Fruit fly (Drosophila melanogaster): ENCODE measurements around the gene Tnks.

Tnks gene

DNA sequence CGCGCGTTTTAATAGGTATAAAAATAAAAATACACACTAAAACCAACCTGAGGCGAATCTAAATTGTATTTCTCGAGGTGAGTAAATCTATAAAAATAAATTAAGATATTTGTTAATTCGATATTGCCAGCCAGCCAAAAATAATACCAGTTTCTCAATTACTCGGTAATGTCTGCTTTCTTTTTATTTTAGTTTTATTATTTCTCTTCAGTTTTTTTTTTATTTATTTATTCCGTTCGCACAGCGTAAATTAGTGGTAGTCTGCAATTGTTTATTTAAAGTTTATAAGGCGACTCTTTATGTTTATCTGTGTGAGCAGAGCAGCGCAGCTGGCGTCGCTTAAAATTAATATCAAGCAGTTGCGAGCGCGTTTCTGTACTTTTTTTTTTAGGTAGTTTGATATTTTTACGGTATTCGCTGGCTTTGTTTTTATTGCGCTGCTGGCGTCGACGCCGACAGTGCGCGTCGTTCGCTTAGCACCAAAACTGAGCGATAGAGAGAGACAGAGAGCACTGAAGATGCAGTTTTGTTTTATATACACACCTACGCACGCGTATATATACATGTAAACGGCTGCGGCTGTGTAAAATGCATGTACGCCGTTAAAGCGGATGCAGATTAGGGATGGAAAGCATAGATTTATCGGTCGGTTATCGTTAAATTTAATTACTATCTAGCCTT, 13.4 kb downstream of the Tnks start:
- peak; percentile 87 for TF ChIP-seq CG17801 (GFP tag; optimal IDR thresholded peaks at IDR 0.05; ENCODE audit: partially characterized antibody)

DNA sequence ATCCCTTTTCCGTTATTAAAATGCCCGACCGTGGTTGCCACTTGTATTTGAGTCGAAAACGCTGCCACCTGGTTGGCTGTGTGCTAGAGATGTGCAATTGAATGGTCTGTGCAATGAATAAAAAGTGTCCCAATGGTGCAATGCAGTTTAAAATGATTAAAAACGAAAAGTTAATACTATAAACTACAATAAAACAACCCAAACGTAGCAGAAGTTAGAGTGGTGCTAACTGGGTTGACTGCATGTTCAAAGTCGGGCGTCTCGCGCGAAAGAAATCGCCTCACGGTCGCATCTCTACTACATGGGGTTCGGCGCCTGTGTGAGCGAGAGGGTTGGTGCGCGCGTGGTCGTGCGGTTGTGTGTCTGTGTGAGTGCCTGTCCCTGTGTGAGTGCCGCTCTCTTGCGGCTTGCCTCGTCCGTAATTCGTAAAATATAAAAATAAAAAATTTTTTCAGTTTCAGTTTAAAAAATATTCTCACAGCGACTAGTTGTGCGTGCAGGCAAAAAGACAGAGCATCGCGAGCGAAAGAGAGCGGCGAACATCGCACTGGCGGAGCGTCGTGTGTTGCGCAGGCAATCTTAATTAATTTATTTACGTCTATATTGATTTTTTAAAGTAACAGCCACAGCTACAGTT, 14.1 kb downstream of the Tnks start:
- TF ChIP-seq CG17801 (GFP tag; optimal IDR thresholded peaks at IDR 0.05; ENCODE audit: partially characterized antibody) = peak; percentile 78

DNA sequence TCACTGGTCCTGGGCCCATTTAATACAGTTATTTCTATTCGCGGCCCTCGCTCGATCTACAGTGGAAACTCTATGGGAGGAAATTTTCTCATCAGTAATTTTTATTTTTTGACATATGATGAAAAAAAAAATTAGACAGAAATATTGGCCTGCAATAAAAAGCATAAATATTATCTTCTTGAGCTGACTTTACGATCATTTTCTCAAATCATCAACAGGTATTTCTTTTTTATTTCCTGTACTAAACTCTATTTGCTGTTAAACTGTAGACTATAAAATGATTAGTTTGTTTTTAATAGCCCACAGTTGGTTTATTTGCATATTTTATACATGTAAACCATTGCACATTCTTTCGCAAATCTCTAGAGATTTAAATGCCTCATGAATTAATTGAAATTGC, 16.9 kb downstream of the Tnks start:
- no peak for TF ChIP-seq CG17801 (GFP tag; optimal IDR thresholded peaks at IDR 0.05; ENCODE audit: partially characterized antibody)

DNA sequence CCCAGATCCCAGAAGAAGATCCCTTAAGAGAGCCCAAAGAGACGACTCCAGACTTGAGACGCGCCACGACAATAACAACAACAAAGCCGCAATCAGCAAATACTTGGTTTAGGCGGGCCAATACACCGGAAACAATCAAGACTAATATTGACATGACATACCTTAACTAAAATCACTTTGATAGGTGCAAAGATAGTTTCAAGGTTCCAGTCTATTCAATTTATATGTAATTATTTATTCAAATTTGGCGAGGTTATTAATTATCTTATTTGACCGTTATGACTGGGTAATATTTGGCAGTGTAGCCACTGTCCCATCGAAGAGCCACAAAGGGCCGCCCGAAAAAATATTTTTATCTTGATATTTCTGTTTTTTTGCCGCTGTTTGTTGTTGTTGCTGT, 20.6 kb downstream of the Tnks start:
- peak; percentile 86 for TF ChIP-seq CG17801 (GFP tag; optimal IDR thresholded peaks at IDR 0.05; ENCODE audit: partially characterized antibody)

DNA sequence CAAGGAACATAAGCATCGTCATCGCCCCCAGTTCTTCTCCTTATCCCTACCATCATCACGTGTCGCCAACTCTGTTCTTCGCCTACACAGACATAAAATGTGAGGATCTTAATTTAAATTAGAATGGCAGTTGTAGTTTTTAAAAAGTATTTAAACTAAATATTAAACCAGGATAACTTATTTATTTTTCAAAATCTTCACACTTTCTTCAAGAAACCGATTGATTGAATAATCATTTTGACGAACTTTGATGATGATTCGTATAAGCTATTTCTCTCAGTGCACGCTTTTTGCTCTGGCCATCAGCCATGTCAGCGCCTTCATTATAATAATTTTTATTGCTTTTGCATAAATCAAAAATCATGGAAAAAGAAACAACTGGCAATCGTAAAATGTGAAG, 22.1 kb downstream of the Tnks start:
- TF ChIP-seq CG17801 (GFP tag; optimal IDR thresholded peaks at IDR 0.05; ENCODE audit: partially characterized antibody) = peak; percentile 90

DNA sequence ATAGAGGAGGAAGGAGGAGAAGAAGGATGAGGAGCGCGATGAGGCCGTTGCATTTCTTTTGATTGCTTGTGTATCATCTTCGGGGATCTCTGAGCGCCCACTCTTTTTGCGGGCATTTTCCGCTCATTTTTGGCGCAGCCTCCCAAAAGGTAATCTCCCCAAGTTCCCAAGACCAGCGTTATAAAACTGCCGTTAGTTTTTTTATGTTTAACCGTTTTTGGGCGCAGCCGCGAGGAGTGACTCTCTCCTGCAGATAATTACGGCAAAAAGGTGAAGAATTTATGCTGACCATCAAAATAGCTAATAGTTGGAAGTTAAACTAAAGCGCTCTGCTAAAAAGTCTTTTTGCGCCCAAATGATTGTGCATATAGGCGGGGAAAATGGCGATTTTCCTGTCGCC, 22.7 kb downstream of the Tnks start:
- TF ChIP-seq CG17801 (GFP tag; optimal IDR thresholded peaks at IDR 0.05; ENCODE audit: partially characterized antibody) = no peak

DNA sequence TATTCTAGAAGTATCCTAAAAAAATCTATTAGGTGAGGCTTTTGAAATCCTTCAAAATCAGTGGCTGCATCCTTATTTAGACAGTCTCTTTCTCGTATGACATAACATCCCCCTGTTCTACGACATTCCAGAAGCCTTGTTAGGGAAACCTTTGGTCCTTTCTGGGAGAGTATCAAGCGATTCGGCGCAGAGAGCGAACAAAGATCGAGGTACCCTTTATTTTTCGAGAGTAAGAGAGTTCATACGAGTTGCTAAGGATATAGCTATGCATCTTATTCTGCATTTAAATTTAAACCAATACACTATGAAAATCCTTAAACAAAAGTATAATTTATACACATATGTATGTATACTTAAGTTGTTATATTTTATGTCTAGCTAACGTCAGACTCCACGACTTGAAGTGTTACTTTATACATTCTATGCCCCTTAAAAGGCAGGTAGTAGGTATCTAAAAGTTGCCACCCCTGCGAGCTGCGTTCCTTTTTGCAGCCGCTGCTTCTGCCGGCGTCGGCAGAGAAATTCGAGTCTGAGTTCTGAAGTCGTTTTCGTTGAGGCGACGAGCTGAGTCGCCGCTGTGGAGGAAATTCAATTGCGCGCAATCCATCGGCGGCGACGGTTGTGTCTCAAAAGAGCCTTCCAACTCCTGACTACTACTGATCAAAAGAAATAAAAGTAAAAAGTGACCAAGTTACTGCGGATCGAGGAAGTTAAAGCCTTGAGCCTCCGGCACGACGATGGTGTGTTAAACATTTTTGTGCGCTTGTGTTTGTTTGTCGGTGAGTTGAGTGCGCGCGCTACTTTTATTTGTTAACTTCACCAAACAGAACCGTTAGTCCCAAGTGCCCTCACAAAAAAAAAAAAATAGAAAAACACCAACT, 23.6 kb downstream of the Tnks start, which contains the start of gene jigr1:
TSS of gene jigr1 (plus strand) at position 550 of the 881 bp plus-strand sequence.
- TF ChIP-seq CG17801 (GFP tag; optimal IDR thresholded peaks at IDR 0.05; ENCODE audit: partially characterized antibody) = no peak

DNA sequence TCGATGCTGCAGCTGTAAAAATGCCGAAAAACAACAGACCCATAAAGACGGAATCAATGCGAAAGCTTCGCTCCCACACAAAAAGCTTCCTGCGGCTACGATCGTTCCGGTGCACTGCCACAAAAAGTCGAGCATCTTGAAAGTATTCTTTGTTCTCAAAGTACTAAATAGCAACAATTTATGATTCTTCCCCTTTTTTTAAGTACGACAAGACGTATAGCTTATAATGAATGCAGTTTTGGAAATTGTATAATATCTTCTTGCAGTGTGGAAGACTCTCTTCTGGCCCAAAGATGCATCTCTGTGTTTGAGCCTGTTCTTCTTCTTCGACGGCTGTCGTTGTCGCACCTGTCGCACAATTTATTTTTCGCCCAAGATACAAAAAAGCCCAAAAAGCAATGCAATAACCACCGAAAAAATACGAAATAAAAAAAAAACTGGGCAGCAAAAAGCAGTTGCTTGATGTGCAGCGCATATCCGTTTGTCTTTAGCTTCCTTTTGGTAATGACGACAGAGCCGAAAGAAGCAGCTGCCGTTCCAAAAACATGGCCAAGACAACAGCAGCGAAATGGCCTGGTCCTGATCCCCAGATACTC, 27.1 kb downstream of the Tnks start:
- no peak for TF ChIP-seq CG17801 (GFP tag; optimal IDR thresholded peaks at IDR 0.05; ENCODE audit: partially characterized antibody)

DNA sequence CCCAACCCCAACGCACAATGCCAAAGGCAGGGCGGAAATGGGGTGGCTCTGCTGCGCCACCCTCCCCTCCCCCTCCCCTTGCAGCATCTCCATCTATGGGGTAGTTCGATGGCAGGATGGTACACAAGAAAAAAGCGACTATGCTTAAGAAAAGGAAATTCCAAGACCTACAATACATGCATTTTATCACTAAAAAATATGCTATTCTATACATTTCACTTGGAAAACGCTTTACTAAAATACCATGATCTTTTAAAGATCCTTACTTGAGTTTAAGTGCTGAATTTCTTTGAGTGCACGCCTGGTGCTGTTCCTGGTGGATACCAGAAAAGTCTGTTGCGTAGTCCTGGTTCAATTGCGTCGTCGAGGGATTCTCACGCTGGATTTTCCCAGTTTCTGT, 30.0 kb downstream of the Tnks start:
- TF ChIP-seq CG17801 (GFP tag; optimal IDR thresholded peaks at IDR 0.05; ENCODE audit: partially characterized antibody) = no peak

DNA sequence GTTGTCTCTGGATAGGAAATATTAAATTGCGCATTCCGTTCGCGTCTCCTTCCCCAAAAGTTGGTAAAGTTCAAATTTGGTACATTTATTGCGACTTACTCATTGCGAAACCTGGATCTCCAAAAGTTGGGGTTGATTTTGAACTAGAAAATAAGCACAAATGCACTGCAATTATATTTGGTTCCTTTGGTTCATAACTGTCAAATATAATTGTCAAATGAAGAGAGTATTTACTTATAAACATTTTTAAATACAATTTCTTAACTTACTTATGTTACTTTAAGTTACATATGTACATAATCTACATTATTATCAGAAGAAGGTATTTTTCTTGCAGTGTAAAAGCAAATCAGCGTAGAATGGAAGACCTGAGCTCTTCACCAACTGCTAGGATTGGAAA, 30.5 kb downstream of the Tnks start:
- TF ChIP-seq CG17801 (GFP tag; optimal IDR thresholded peaks at IDR 0.05; ENCODE audit: partially characterized antibody) = no peak

DNA sequence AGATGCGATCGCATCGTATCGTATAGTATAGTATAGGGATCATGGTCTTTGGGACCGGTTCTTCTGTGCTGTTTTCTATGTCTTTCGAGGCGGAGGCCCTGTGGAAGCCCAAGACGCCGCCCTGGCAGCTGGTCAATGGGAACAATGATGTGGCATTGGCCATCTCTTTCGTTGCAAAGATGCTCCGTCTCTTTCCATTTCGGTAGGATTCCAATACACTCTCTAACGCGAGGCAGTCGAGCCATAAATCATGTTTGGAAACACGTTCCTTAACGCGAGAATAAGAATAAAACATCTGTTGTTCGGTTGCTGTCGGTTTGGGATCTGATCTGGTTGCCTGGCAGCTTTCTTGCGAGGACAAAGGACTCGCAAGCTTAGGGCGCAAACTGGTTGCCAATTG, 32.4 kb downstream of the Tnks start:
- no peak for TF ChIP-seq CG17801 (GFP tag; optimal IDR thresholded peaks at IDR 0.05; ENCODE audit: partially characterized antibody)

DNA sequence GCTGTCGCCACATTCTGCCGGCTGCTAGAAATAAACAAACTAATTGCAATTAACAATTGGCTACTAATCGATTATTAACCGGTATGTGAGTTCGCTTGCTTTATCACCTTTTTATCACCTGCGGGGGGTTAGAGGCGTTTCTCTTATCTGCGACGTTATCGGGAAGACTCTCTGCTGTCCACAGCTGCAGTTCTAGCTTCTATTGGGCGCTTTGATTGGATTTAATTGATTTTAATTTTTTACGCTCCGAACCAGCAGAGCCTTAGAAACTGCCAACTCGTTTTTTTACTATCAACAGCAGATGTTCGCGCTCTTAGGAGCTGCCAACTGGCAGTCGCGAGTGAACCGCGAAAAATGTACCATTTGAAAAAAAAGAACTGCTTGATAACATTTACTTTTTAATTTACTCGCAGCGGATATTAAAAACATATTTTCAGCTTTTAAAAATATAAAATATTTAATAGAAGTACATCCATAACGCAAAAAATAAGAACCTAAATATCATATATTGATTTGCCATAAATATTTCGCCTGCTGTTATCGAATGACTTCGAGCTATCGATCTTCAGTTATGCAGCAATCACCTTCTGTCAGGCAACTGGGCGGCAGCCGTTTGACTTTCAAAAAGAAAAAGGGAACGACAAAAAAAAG, 34.3 kb downstream of the Tnks start, which contains the start of gene Ssadh:
TSS of gene Ssadh (minus strand) at position 300 of the 651 bp plus-strand sequence.
- TF ChIP-seq CG17801 (GFP tag; optimal IDR thresholded peaks at IDR 0.05; ENCODE audit: partially characterized antibody) = no peak

DNA sequence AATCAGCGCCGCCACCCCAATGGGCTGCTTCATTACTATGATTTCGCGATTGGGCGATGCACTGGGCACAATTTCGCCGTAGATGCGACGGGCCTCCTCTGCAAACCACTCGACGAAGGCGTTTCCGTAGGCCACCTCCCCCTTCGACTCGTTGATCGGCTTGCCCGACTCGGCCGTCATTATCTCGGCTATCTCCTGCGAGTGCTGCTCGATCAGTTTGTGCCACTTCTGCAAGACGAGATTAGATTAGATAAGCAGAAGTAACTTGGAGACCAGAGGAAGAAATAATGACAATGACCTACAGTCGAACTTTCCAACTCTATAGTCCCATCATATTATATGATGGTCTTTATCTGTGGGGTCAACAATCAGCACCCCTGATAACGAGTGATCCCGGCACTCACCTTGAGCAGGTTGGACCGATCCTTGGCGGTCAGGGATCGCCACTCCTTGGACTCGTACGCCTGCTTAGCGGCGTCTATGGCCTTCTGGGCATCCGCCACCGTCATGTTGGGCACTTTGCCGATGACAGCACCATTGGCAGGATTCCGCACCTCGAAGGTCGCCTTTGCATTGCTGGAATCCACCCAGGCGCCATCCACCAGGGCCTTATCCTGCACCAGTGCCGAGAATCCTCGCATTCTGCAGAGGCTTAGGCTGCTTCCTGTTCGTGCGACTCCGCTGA, 35.0 kb downstream of the Tnks start:
- no peak for TF ChIP-seq CG17801 (GFP tag; optimal IDR thresholded peaks at IDR 0.05; ENCODE audit: partially characterized antibody)

All from ovary, adult (tissue).